Worm (Caenorhabditis elegans) whole organism, L2 larva: ENCODE data around the gene Y41G9A.6.

ENCODE experiments used
- Y55F3AM.14 ChIP-seq: fragments of 200-800 bp; sonication (Bioruptor generic); optimal IDR thresholded peaks from 2 replicates; lab custom pipeline; 2018; ENCODE audit warnings: mild to moderate bottlenecking, missing genetic modification characterization, missing compliant biosample characterization
- ceh-82 ChIP-seq: fragments of 150-350 bp; optimal IDR thresholded peaks from 2 replicates; lab custom pipeline; 2014; ENCODE audit warnings: missing biosample characterization, missing genetic modification characterization
- egl-27 ChIP-seq: sonication (generic microtip); optimal IDR thresholded peaks from 3 replicates; lab custom pipeline; 2017; ENCODE audit warnings: missing biosample characterization, missing genetic modification reagents, missing genetic modification characterization
- elt-3 ChIP-seq: sonication (generic microtip); optimal IDR thresholded peaks from 2 replicates; lab custom pipeline; 2017; ENCODE audit warnings: missing biosample characterization, missing genetic modification characterization
- lin-11 ChIP-seq: fragments of 150-350 bp; sonication (generic microtip); optimal IDR thresholded peaks from 2 replicates; lab custom pipeline; 2014; ENCODE audit warnings: missing biosample characterization, missing genetic modification characterization, inconsistent platforms, mixed read lengths
- lsy-2 ChIP-seq, 2 experiments: fragments of 150-350 bp in 1 of 2; sonication (generic microtip) in 1 of 2; optimal IDR thresholded peaks; 2 replicates each; lab custom pipeline; 2014 to 2017; ENCODE audit warnings: missing biosample characterization in 2 of 2, missing genetic modification characterization in 2 of 2
- mdl-1 ChIP-seq, 2 experiments: fragments of 150-350 bp in 1 of 2; sonication (generic microtip) in 1 of 2; optimal IDR thresholded peaks; 2 replicates each; lab custom pipeline; 2017; ENCODE audit warnings: missing biosample characterization in 2 of 2, missing genetic modification characterization in 2 of 2
- nhr-12 ChIP-seq: fragments of 150-350 bp; optimal IDR thresholded peaks from 2 replicates; lab custom pipeline; 2014; ENCODE audit warnings: missing biosample characterization, missing genetic modification characterization
- nhr-23 ChIP-seq: fragments of 150-350 bp; optimal IDR thresholded peaks from 2 replicates; lab custom pipeline; 2014; ENCODE audit warnings: missing biosample characterization, missing genetic modification reagents, missing genetic modification characterization
- snpc-4 ChIP-seq: fragments of 150-350 bp; optimal IDR thresholded peaks from 2 replicates; lab custom pipeline; 2014; ENCODE audit warnings: missing biosample characterization, missing genetic modification characterization
- unc-39 ChIP-seq: fragments of 150-350 bp; optimal IDR thresholded peaks from 2 replicates; lab custom pipeline; 2014; ENCODE audit warnings: missing biosample characterization, missing genetic modification characterization
- unc-55 ChIP-seq: fragments of 150-350 bp; sonication (generic microtip); optimal IDR thresholded peaks from 3 replicates; lab custom pipeline; 2014; ENCODE audit warnings: missing biosample characterization, missing genetic modification reagents, missing genetic modification characterization
- unc-62 ChIP-seq: fragments of 150-350 bp; optimal IDR thresholded peaks from 2 replicates; lab custom pipeline; 2014; ENCODE audit warnings: missing biosample characterization, missing genetic modification reagents, missing genetic modification characterization
- ztf-11 ChIP-seq: sonication (generic microtip); optimal IDR thresholded peaks from 2 replicates; lab custom pipeline; 2017; ENCODE audit warnings: missing biosample characterization, missing genetic modification characterization

- TF ChIP-seq ztf-11 (tag; lab: Kevin White, UChicago) (no peak), lin-11 (tag; lab: Kevin White, UChicago) (no peak), unc-62 (GFP tag; lab: Kevin White, UChicago) (no peak), egl-27 (no peak), nhr-12 (no peak), unc-55 (no peak), unc-39 (tag; lab: Kevin White, UChicago) (no peak), nhr-23 (tag; lab: Kevin White, UChicago) (no peak), lsy-2 (tag; optimal IDR thresholded peaks at IDR 0.05; lab: Kevin White, UChicago) (no peak), Y55F3AM.14 (GFP tag; lab: Kevin White, UChicago) (no peak), ceh-82 (tag; lab: Kevin White, UChicago) (no peak), elt-3 (tag; lab: Kevin White, UChicago) (no peak), snpc-4 (tag; lab: Kevin White, UChicago) (no peak), mdl-1 (tag; optimal IDR thresholded peaks at IDR 0.05; lab: Kevin White, UChicago) (no peak)
Observed at ce11 chrX:2970804-2971395, 32.7 kb downstream of the Y41G9A.6 start.
